Worm (Caenorhabditis elegans): ENCODE measurements around the gene H03A11.2.

H03A11.2 gene

DNA sequence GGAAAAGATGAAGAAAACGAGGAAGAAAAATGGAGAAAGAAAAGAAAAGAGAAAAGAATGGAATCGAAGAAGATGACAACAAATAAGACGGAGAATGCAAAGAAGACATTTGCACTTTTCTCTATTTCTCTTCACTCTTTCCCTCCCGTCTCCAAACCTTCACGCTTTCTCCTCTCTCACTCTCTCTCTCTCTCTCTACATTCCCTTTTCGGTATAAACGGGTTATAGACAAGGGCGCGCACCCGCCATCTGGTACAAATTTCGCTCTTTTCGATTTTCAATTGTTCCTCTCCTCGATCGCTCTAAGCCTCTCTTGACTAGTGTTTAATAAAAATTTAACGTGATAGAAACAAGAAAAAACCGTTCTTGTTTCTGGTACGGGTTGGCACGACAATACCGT, 46.3 kb upstream of the H03A11.2 start (continued):
- TF ChIP-seq unc-98 (GFP tag; IDR thresholded peaks at IDR 0.05) (no peak), hlh-4 (tag; optimal IDR thresholded peaks at IDR 0.05) (no peak), snu-23 (GFP tag; optimal IDR thresholded peaks at IDR 0.05) (peak; percentile 86), pqm-1 (tag; optimal IDR thresholded peaks at IDR 0.05) (no peak), skn-1 (tag; optimal IDR thresholded peaks at IDR 0.05) (peak; percentile 58), fkh-8 (tag; optimal IDR thresholded peaks at IDR 0.05) (no peak), nhr-84 (tag; optimal IDR thresholded peaks at IDR 0.05) (no peak), ets-5 (GFP tag; IDR thresholded peaks at IDR 0.05) (no peak), swsn-7 (tag; optimal IDR thresholded peaks at IDR 0.05) (peak; percentile 61), unc-30 (tag; optimal IDR thresholded peaks at IDR 0.05) (no peak), isw-1 (GFP tag; IDR thresholded peaks at IDR 0.05) (no peak), blmp-1 (tag; optimal IDR thresholded peaks at IDR 0.05) (peak; percentile 100), ceh-8 (GFP tag; optimal IDR thresholded peaks at IDR 0.05) (peak; percentile 10), vab-15 (tag; optimal IDR thresholded peaks at IDR 0.05) (no peak), lin-14 (GFP tag; optimal IDR thresholded peaks at IDR 0.05) (peak; percentile 95), fos-1 (tag; optimal IDR thresholded peaks at IDR 0.05) (peak; percentile 64), tlp-1 (tag; optimal IDR thresholded peaks at IDR 0.05) (no peak), nhr-77 (tag; optimal IDR thresholded peaks at IDR 0.05) (peak; percentile 52), ceh-82 (tag; optimal IDR thresholded peaks at IDR 0.05) (peak; percentile 54 to 75 (median 64)), efl-3 (GFP tag; optimal IDR thresholded peaks at IDR 0.05) (no peak), pax-3 (tag; optimal IDR thresholded peaks at IDR 0.05) (no peak), ces-1 (GFP tag; optimal IDR thresholded peaks at IDR 0.05) (peak; percentile 70), nhr-85 (tag) (peak; percentile 97), ama-1 (optimal IDR thresholded peaks at IDR 0.05) (no peak), unc-130 (tag; optimal IDR thresholded peaks at IDR 0.05) (peak; percentile 26), elt-2 (tag; optimal IDR thresholded peaks at IDR 0.05) (no peak), lir-3 (tag; optimal IDR thresholded peaks at IDR 0.05; ENCODE audit: poor library complexity) (peak; percentile 49), lin-35 (GFP tag; optimal IDR thresholded peaks at IDR 0.05) (peak; percentile 14 to 64), mef-2 (tag; optimal IDR thresholded peaks at IDR 0.05) (no peak), aha-1 (tag; optimal IDR thresholded peaks at IDR 0.05) (no peak), sup-37 (GFP tag; optimal IDR thresholded peaks at IDR 0.05) (no peak), alr-1 (tag; optimal IDR thresholded peaks at IDR 0.05; ENCODE audit: borderline replicate concordance) (no peak), unc-62 (GFP tag; optimal IDR thresholded peaks at IDR 0.05) (no peak), lsy-2 (tag; optimal IDR thresholded peaks at IDR 0.05) (peak; percentile 27 to 84), mdl-1 (tag; optimal IDR thresholded peaks at IDR 0.05) (peak in 1 of 2 experiments; percentile 72), ceh-88 (GFP tag; IDR thresholded peaks at IDR 0.05) (0 out of 2 replicates have a peak, but pooled peaks have one; percentile 20), C16A3.4 (tag; optimal IDR thresholded peaks at IDR 0.05) (peak; percentile 73), nhr-20 (tag; optimal IDR thresholded peaks at IDR 0.05) (peak; percentile 83)

DNA sequence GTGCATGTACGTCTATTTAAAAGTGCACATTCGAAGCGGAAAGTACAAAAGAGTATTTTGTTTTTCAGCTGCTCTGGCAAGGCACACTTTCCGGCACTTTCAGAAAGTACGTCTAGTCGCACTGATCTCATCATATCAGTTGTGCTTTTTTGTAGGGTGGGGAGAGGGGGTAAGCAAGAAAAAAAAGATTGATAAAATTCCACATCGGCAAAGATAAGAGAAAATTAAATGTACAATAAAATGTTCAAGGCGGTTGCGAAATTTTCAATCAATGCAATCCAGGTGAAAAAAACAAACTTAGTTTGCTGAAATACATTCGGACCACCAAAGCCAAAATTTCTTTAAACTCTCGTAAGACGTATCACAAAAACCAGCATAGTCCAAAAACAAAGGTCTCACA, 45.8 kb upstream of the H03A11.2 start:
- TF ChIP-seq pqm-1 (tag; optimal IDR thresholded peaks at IDR 0.05) (peak; percentile 22), elt-2 (tag; optimal IDR thresholded peaks at IDR 0.05) (peak; percentile 39), jun-1 (tag; optimal IDR thresholded peaks at IDR 0.05) (no peak)

DNA sequence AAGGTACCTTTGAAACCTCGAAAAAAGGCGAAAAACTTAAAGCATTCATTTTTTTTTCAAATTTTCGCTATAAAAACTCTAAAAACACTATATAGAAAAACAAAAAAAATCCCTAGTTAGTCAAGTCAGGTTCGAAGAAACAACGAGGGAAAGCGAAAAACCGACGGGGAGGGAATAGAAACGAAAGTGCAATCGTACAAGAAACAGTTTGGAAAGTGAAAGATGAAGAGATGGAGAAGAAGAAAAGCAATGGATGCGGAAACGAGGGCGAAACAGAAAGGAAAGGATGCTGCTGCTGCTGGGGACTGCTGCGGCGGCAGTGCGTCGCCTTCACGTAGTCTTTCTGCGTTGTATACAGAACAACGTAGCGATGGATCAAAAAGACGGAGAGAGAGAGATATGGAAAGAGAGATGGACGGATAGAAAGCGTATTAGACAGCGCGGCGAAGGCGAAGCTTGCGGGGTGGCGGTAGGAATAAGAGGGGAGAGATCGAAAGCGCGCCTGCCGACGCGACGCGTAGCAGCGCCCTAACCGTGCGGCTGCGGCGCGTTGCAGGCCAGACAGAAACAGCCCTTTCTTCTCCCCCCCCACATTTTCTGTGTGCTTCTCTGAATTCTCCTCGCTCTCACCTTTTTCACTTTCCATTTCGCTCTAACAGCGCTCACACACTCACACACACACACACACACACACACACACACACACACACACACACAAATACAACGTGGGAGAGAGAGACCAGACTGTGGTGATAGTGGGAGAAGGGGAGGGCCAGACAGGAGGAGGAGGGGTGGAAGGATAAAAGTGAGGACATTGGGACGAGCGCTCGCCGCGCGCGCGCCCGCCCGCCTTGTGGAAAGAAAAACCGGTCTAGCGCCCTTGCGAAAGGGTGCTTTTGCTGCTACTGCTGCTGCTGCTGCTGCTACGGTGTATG, 44.6 kb upstream of the H03A11.2 start:
- peak; percentile 80 for TF ChIP-seq unc-130 (tag; optimal IDR thresholded peaks at IDR 0.05)
- TF ChIP-seq skn-1 (tag; optimal IDR thresholded peaks at IDR 0.05), result peak; percentile 56
- TF ChIP-seq ztf-11 (tag; optimal IDR thresholded peaks at IDR 0.05), result peak in 1 of 2 experiments; percentile 57
- peak; percentile 63 for TF ChIP-seq unc-86 (tag; optimal IDR thresholded peaks at IDR 0.05)
- TF ChIP-seq nhr-84 (tag; optimal IDR thresholded peaks at IDR 0.05), result no peak
- peak; percentile 8 to 79 (median 59) for TF ChIP-seq ceh-82 (tag; optimal IDR thresholded peaks at IDR 0.05)
- peak; percentile 59 for TF ChIP-seq fkh-10 (GFP tag; optimal IDR thresholded peaks at IDR 0.05)
- TF ChIP-seq isw-1 (GFP tag; IDR thresholded peaks at IDR 0.05), result peak; percentile 40
- no peak for TF ChIP-seq ama-1 (optimal IDR thresholded peaks at IDR 0.05)
- no peak for TF ChIP-seq hlh-17 (GFP tag; optimal IDR thresholded peaks at IDR 0.05; ENCODE audit: borderline replicate concordance)
- TF ChIP-seq nhr-11 (tag; optimal IDR thresholded peaks at IDR 0.05), result peak; percentile 52
- peak; percentile 85 for TF ChIP-seq nhr-19 (GFP tag; conservative IDR thresholded peaks at IDR 0.05)
- TF ChIP-seq lin-15B (tag; optimal IDR thresholded peaks at IDR 0.05), result no peak
- peak; percentile 43 to 81 for TF ChIP-seq egl-27 (tag; optimal IDR thresholded peaks at IDR 0.05)
- TF ChIP-seq F16B12.6 (tag; optimal IDR thresholded peaks at IDR 0.05), result no peak
- peak; percentile 76 for TF ChIP-seq snu-23 (GFP tag; optimal IDR thresholded peaks at IDR 0.05)
- peak; percentile 48 for TF ChIP-seq sup-37 (GFP tag; optimal IDR thresholded peaks at IDR 0.05)
- TF ChIP-seq ces-1 (GFP tag; optimal IDR thresholded peaks at IDR 0.05), result no peak
- TF ChIP-seq lin-14 (GFP tag; optimal IDR thresholded peaks at IDR 0.05), result peak; percentile 98

Data from whole organism, L1 larva.